Worm (Caenorhabditis elegans): ENCODE results near the gene Y39G8B.1.

ce11 chrII:14016865-14017264, 43.3 kb upstream of the Y39G8B.1 start, which contains the start of gene cyp-37A1:
- TF ChIP-seq snpc-4 (tag; optimal IDR thresholded peaks at IDR 0.05): no peak
- TF ChIP-seq nhr-2 (tag; optimal IDR thresholded peaks at IDR 0.05): no peak
- TF ChIP-seq mep-1 (tag; optimal IDR thresholded peaks at IDR 0.05): no peak
- no peak for TF ChIP-seq nhr-28 (tag; optimal IDR thresholded peaks at IDR 0.05)
- TF ChIP-seq nhr-76 (tag; optimal IDR thresholded peaks at IDR 0.05): no peak
- no peak for TF ChIP-seq lsy-2 (tag; optimal IDR thresholded peaks at IDR 0.05)
- TF ChIP-seq pha-4 (tag; optimal IDR thresholded peaks at IDR 0.05): no peak
- no peak for TF ChIP-seq lin-13 (tag; optimal IDR thresholded peaks at IDR 0.05)
- no peak for TF ChIP-seq elt-3 (tag; optimal IDR thresholded peaks at IDR 0.05)
- TF ChIP-seq unc-39 (tag; optimal IDR thresholded peaks at IDR 0.05): no peak
- TF ChIP-seq M03D4.4 (tag; optimal IDR thresholded peaks at IDR 0.05): no peak
- no peak for TF ChIP-seq unc-62 (GFP tag; optimal IDR thresholded peaks at IDR 0.05)

Data from whole organism, mixed stage, embryonic.